Worm (Caenorhabditis elegans) whole organism, L4/young adult: ENCODE results near the gene B0507.1.

Experiments used
- W03F9.2 ChIP-seq: fragments of 150-350 bp; optimal IDR thresholded peaks from 2 replicates; lab custom pipeline; 2014; ENCODE audit warnings: missing biosample characterization, missing genetic modification characterization
- dao-5 ChIP-seq: sonication (generic microtip); optimal IDR thresholded peaks from 2 replicates; lab custom pipeline; 2016; ENCODE audit warnings: missing genotype, missing genetic modification characterization, moderate library complexity, missing compliant biosample characterization
- him-1 ChIP-seq: sonication (generic microtip); optimal IDR thresholded peaks from 2 replicates; lab custom pipeline; 2016; ENCODE audit warnings: missing genotype, missing genetic modification reagents, missing genetic modification characterization, missing compliant biosample characterization

DNA sequence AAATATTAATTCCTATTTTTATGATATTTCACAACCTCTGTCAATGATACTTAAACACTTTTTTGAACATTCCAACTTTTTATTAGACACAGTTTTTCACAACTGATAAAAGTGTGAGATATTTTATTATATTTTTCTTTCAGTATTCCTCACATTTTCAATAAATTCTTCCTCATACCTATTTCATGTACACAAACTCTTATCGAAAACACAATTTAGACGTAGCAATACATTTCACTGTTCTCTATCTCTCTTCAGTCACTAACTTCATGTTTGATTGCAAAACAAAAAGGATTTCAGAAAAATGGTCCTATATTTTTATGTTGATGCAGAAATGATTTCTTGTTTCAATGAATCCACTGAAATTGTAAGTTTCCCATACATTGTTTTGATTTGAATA lies 30.5 kb upstream of the B0507.1 start, which contains the start of gene B0507.6:
- TF ChIP-seq him-1 (no peak), dao-5 (tag; lab: Kevin White, UChicago) (no peak), W03F9.2 (tag; lab: Kevin White, UChicago) (no peak)
